Worm (Caenorhabditis elegans): Measurements from ENCODE around the gene F10B5.2.

F10B5.2 gene

ce11 chrII:8144543-8144942 lies at the start of gene F10B5.2 (continued):
- TF ChIP-seq chd-7 (tag; optimal IDR thresholded peaks at IDR 0.05) (no peak), egl-18 (GFP tag; IDR thresholded peaks at IDR 0.05) (no peak), mxl-1 (tag; optimal IDR thresholded peaks at IDR 0.05) (no peak), ztf-26 (tag; optimal IDR thresholded peaks at IDR 0.05) (no peak), nhr-120 (GFP tag; IDR thresholded peaks at IDR 0.05) (no peak), die-1 (tag; optimal IDR thresholded peaks at IDR 0.05) (no peak), bed-1 (GFP tag; IDR thresholded peaks at IDR 0.05) (no peak), ets-4 (GFP tag; optimal IDR thresholded peaks at IDR 0.05) (no peak), tbp1 (GFP tag; optimal IDR thresholded peaks at IDR 0.05) (no peak), attf-5 (GFP tag; optimal IDR thresholded peaks at IDR 0.05) (no peak), Y79H2A.3 (GFP tag; conservative IDR thresholded peaks at IDR 0.05) (no peak), Y95B8A.8 (GFP tag; IDR thresholded peaks at IDR 0.05) (no peak), B0336.3 (GFP tag; IDR thresholded peaks at IDR 0.05) (peak; percentile 68; the same call in 1 of the 2 replicates), lin-40 (tag; optimal IDR thresholded peaks at IDR 0.05) (no peak), let-526 (GFP tag; IDR thresholded peaks at IDR 0.05) (no peak), ceh-100 (GFP tag; IDR thresholded peaks at IDR 0.05) (peak; percentile 22; the same call in 1 of the 2 replicates), F57A8.1 (GFP tag; optimal IDR thresholded peaks at IDR 0.05) (peak; percentile 7), ztf-6 (GFP tag; IDR thresholded peaks at IDR 0.05) (no peak), D2030.7 (GFP tag; IDR thresholded peaks at IDR 0.05) (peak; percentile 38), efl-1 (GFP tag; optimal IDR thresholded peaks at IDR 0.05) (no peak), lag-1 (GFP tag; IDR thresholded peaks at IDR 0.05) (no peak), F57C9.4 (tag; optimal IDR thresholded peaks at IDR 0.05) (no peak), unc-130 (GFP tag; optimal IDR thresholded peaks at IDR 0.05) (peak; percentile 15), repo-1 (tag; optimal IDR thresholded peaks at IDR 0.05) (no peak), sptf-2 (GFP tag; optimal IDR thresholded peaks at IDR 0.05) (no peak), fkh-3 (tag; optimal IDR thresholded peaks at IDR 0.05) (no peak), tbx-9 (tag; optimal IDR thresholded peaks at IDR 0.05; ENCODE audit: borderline replicate concordance) (no peak), B0019.2 (GFP tag; conservative IDR thresholded peaks at IDR 0.05) (no peak), F33H1.4 (GFP tag; IDR thresholded peaks at IDR 0.05) (no peak), hsf-1 (GFP tag; IDR thresholded peaks at IDR 0.05) (peak; percentile 66; the same call in 1 of the 2 replicates), madf-3 (GFP tag; IDR thresholded peaks at IDR 0.05) (peak; percentile 51; the same call in 1 of the 2 replicates), hmg-1.2 (GFP tag; IDR thresholded peaks at IDR 0.05) (peak; percentile 39), ceh-27 (GFP tag; optimal IDR thresholded peaks at IDR 0.05) (no peak), zim-3 (tag; optimal IDR thresholded peaks at IDR 0.05) (no peak), aptf-2 (GFP tag; conservative IDR thresholded peaks at IDR 0.05) (no peak), Y56A3A.18 (GFP tag; IDR thresholded peaks at IDR 0.05) (no peak), ZK185.1 (tag; optimal IDR thresholded peaks at IDR 0.05; ENCODE audit: poor library complexity, severe bottlenecking) (no peak), sea-2 (GFP tag; IDR thresholded peaks at IDR 0.05) (no peak), ama-1 (optimal IDR thresholded peaks at IDR 0.05) (no peak), ama-1 (GFP tag; optimal IDR thresholded peaks at IDR 0.05) (no peak), nhr-179 (tag; optimal IDR thresholded peaks at IDR 0.05) (no peak), K11D2.4 (GFP tag; IDR thresholded peaks at IDR 0.05) (no peak), hlh-26 (GFP tag; conservative IDR thresholded peaks at IDR 0.05) (no peak), Y67H2A.10 (GFP tag; conservative IDR thresholded peaks at IDR 0.05) (no peak), dpl-1 (GFP tag; optimal IDR thresholded peaks at IDR 0.05) (peak; percentile 3), egrh-3 (GFP tag; IDR thresholded peaks at IDR 0.05) (no peak), aptf-3 (GFP tag; IDR thresholded peaks at IDR 0.05) (no peak), ceh-79 (tag; optimal IDR thresholded peaks at IDR 0.05) (no peak), B0261.1 (tag; optimal IDR thresholded peaks at IDR 0.05) (no peak), B0035.1 (tag; optimal IDR thresholded peaks at IDR 0.05) (no peak), tlf-1 (GFP tag; optimal IDR thresholded peaks at IDR 0.05) (peak; percentile 38)
